In the genomic region with DNA sequence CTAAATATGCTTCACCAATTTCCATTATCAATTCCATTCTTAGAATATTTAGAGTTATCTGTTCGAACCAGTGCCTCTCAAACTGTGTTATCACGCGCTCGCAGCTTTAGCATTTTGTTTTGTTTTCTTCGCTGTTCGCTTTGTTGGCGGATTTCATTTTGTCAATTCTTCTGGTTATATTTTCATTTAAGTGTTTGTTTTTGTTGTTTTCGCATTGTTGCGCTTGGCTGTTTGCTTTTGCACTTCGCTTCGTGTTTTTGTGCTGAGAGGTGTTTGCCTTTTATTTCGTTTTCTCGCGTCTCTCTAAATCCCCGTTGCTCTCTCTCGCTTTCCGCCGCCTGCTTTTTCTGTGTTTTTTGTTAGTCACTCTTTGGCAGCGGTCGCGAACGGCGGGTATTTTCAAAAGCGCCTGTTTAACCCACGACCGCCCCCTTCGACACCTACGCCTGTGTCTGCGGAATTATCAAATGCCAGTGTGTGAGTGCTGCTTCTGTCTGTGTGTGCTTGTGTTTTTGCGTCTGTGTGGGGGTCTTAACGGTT, we compare ENCODE assay signal across 6 fruit fly cellular contexts.
TF ChIP-seq lines count a peak whose summit lies in the region.

No protein-coding gene starts in this region.

- TF ChIP-seq CTCF in whole organism, embryonic (GFP tag; optimal IDR thresholded peaks at IDR 0.05; lab: Kevin White, UChicago): no peak

TF ChIP-seq in whole organism, 6 proteins besides CTCF, POLR2A, EP300 and RAD21:
- TF ChIP-seq pan (optimal IDR thresholded peaks at IDR 0.05; lab: Kevin White, UChicago) (peak; percentile 49), Dll (optimal IDR thresholded peaks at IDR 0.05; lab: Kevin White, UChicago) (no peak)

TF ChIP-seq in whole organism, adult, 20 proteins besides CTCF, POLR2A, EP300 and RAD21 (continues in another document):
- TF ChIP-seq Mnt (GFP tag; optimal IDR thresholded peaks at IDR 0.05; lab: Kevin White, UChicago): peak; percentile 72
- TF ChIP-seq CG5204 (GFP tag; optimal IDR thresholded peaks at IDR 0.05; lab: Kevin White, UChicago): peak; percentile 18
- peak; percentile 76 for TF ChIP-seq kay (GFP tag; lab: Kevin White, UChicago; ENCODE audit: borderline replicate concordance)
- peak in 1 of 2 experiments; percentile 15 for TF ChIP-seq cnc (optimal IDR thresholded peaks at IDR 0.05; lab: Kevin White, UChicago)
- peak; percentile 62 for TF ChIP-seq bab1 (GFP tag; optimal IDR thresholded peaks at IDR 0.05; lab: Kevin White, UChicago)
- TF ChIP-seq CG33017 (tag; optimal IDR thresholded peaks at IDR 0.05; lab: Kevin White, UChicago): peak; percentile 41
- no peak for TF ChIP-seq CG7045 (GFP tag; optimal IDR thresholded peaks at IDR 0.05; lab: Kevin White, UChicago)
- TF ChIP-seq Crg-1 (GFP tag; optimal IDR thresholded peaks at IDR 0.05; lab: Kevin White, UChicago): no peak
- peak; percentile 15 for TF ChIP-seq Hr96 (GFP tag; optimal IDR thresholded peaks at IDR 0.05; lab: Kevin White, UChicago)
- TF ChIP-seq CG14711 (tag; optimal IDR thresholded peaks at IDR 0.05; lab: Kevin White, UChicago): peak; percentile 33
- peak; percentile 35 for TF ChIP-seq CG7101 (tag; optimal IDR thresholded peaks at IDR 0.05; lab: Kevin White, UChicago)
- TF ChIP-seq CG12768 (GFP tag; optimal IDR thresholded peaks at IDR 0.05; lab: Kevin White, UChicago): peak; percentile 59
- peak; percentile 58 for TF ChIP-seq cic (GFP tag; optimal IDR thresholded peaks at IDR 0.05; lab: Kevin White, UChicago)
- TF ChIP-seq ovo (GFP tag; optimal IDR thresholded peaks at IDR 0.05; lab: Kevin White, UChicago): peak; percentile 68
- TF ChIP-seq CG11617 (GFP tag; optimal IDR thresholded peaks at IDR 0.05; lab: Kevin White, UChicago): peak; percentile 26
- TF ChIP-seq pad (GFP tag; optimal IDR thresholded peaks at IDR 0.05; lab: Kevin White, UChicago): peak; percentile 61

TF ChIP-seq in whole organism, embryonic, 481 proteins besides CTCF, POLR2A, EP300 and RAD21 (continues in another document):
- TF ChIP-seq CG4424 (GFP tag; optimal IDR thresholded peaks at IDR 0.05; lab: Kevin White, UChicago) (no peak), seq (GFP tag; IDR thresholded peaks at IDR 0.05; lab: Robert Waterston, UW) (peak; percentile 30; the same call in 1 of the 2 replicates), CG5245 (GFP tag; optimal IDR thresholded peaks at IDR 0.05; lab: Kevin White, UChicago) (peak; percentile 14), YL-1 (GFP tag; optimal IDR thresholded peaks at IDR 0.05; lab: Kevin White, UChicago) (no peak), Sox102F (GFP tag; optimal IDR thresholded peaks at IDR 0.05; lab: Kevin White, UChicago) (no peak), insv (GFP tag; optimal IDR thresholded peaks at IDR 0.05; lab: Kevin White, UChicago) (no peak), pzg (GFP tag; optimal IDR thresholded peaks at IDR 0.05; lab: Kevin White, UChicago) (no peak), Usf (GFP tag; optimal IDR thresholded peaks at IDR 0.05; lab: Kevin White, UChicago) (no peak), scrt (GFP tag; optimal IDR thresholded peaks at IDR 0.05; lab: Kevin White, UChicago) (peak; percentile 72), Max (GFP tag; optimal IDR thresholded peaks at IDR 0.05; lab: Kevin White, UChicago) (no peak), CG4404 (GFP tag; IDR thresholded peaks at IDR 0.05; lab: Robert Waterston, UW) (no peak), emc (GFP tag; optimal IDR thresholded peaks at IDR 0.05; lab: Kevin White, UChicago) (no peak), Nf-YA (GFP tag; IDR thresholded peaks at IDR 0.05; lab: Robert Waterston, UW) (0 out of 2 replicates have a peak, but pooled peaks have one; percentile 10), CG13424 (tag; optimal IDR thresholded peaks at IDR 0.05; lab: Kevin White, UChicago) (no peak), Dip3 (GFP tag; optimal IDR thresholded peaks at IDR 0.05; lab: Kevin White, UChicago) (peak; percentile 11), dmrt11E (tag; optimal IDR thresholded peaks at IDR 0.05; lab: Kevin White, UChicago) (no peak), CG8388 (GFP tag; optimal IDR thresholded peaks at IDR 0.05; lab: Kevin White, UChicago) (no peak)

TF ChIP-seq in whole organism, prepupa, 60 proteins besides CTCF, POLR2A, EP300 and RAD21 (continues in another document):
- TF ChIP-seq Ets96B (tag; optimal IDR thresholded peaks at IDR 0.05; lab: Kevin White, UChicago) (peak; percentile 31), Met (GFP tag; optimal IDR thresholded peaks at IDR 0.05; lab: Kevin White, UChicago) (peak; percentile 72), Hr39 (GFP tag; optimal IDR thresholded peaks at IDR 0.05; lab: Kevin White, UChicago) (peak; percentile 41), Sox102F (GFP tag; optimal IDR thresholded peaks at IDR 0.05; lab: Kevin White, UChicago) (peak; percentile 86), esn (GFP tag; optimal IDR thresholded peaks at IDR 0.05; lab: Kevin White, UChicago) (peak; percentile 61), Smox (GFP tag; optimal IDR thresholded peaks at IDR 0.05; lab: Kevin White, UChicago) (peak; percentile 29), CG31627 (GFP tag; optimal IDR thresholded peaks at IDR 0.05; lab: Kevin White, UChicago) (no peak), eg (GFP tag; IDR thresholded peaks at IDR 0.05; lab: Robert Waterston, UW) (peak; percentile 77), CG9139 (GFP tag; optimal IDR thresholded peaks at IDR 0.05; lab: Kevin White, UChicago) (peak; percentile 7), CG6276 (GFP tag; optimal IDR thresholded peaks at IDR 0.05; lab: Kevin White, UChicago) (peak; percentile 62), Sox15 (GFP tag; optimal IDR thresholded peaks at IDR 0.05; lab: Kevin White, UChicago) (no peak), topi (GFP tag; optimal IDR thresholded peaks at IDR 0.05; lab: Kevin White, UChicago) (peak; percentile 6), spab (GFP tag; optimal IDR thresholded peaks at IDR 0.05; lab: Kevin White, UChicago) (no peak), Eip78C (GFP tag; lab: Kevin White, UChicago) (peak; percentile 83), fd59A (GFP tag; optimal IDR thresholded peaks at IDR 0.05; lab: Kevin White, UChicago) (peak; percentile 16), CG6808 (GFP tag; optimal IDR thresholded peaks at IDR 0.05; lab: Kevin White, UChicago) (peak; percentile 36), acj6 (GFP tag; optimal IDR thresholded peaks at IDR 0.05; lab: Kevin White, UChicago) (peak; percentile 22), CG10669 (GFP tag; optimal IDR thresholded peaks at IDR 0.05; lab: Kevin White, UChicago) (peak; percentile 52)

TF ChIP-seq in whole organism, pupa, 21 proteins besides CTCF, POLR2A, EP300 and RAD21 (continues in another document):
- TF ChIP-seq rn (GFP tag; IDR thresholded peaks at IDR 0.05; lab: Robert Waterston, UW) (peak; percentile 6; the same call in 1 of the 2 replicates), CG32121 (GFP tag; IDR thresholded peaks at IDR 0.05; lab: Robert Waterston, UW) (peak; percentile 64; the same call in 1 of the 2 replicates), CG10348 (GFP tag; IDR thresholded peaks at IDR 0.05; lab: Robert Waterston, UW) (no peak), fd96Ca (GFP tag; IDR thresholded peaks at IDR 0.05; lab: Robert Waterston, UW) (peak; percentile 74), CG4496 (GFP tag; IDR thresholded peaks at IDR 0.05; lab: Robert Waterston, UW) (peak; percentile 81), EcR (GFP tag; optimal IDR thresholded peaks at IDR 0.05; lab: Kevin White, UChicago) (peak; percentile 57), CG17806 (tag; optimal IDR thresholded peaks at IDR 0.05; lab: Kevin White, UChicago) (peak; percentile 23), CG8301 (tag; optimal IDR thresholded peaks at IDR 0.05; lab: Kevin White, UChicago) (peak; percentile 16), CG12605 (GFP tag; IDR thresholded peaks at IDR 0.05; lab: Robert Waterston, UW) (peak; percentile 92), CG13204 (GFP tag; optimal IDR thresholded peaks at IDR 0.05; lab: Kevin White, UChicago) (peak; percentile 91), CG15710 (tag; optimal IDR thresholded peaks at IDR 0.05; lab: Kevin White, UChicago) (peak; percentile 65), CG14655 (GFP tag; optimal IDR thresholded peaks at IDR 0.05; lab: Kevin White, UChicago) (peak; percentile 27), Pif1B (GFP tag; optimal IDR thresholded peaks at IDR 0.05; lab: Kevin White, UChicago) (peak; percentile 42), CG34367 (tag; optimal IDR thresholded peaks at IDR 0.05; lab: Kevin White, UChicago) (peak; percentile 65), CG8159 (tag; optimal IDR thresholded peaks at IDR 0.05; lab: Kevin White, UChicago) (peak; percentile 31), D1 (tag; optimal IDR thresholded peaks at IDR 0.05; lab: Kevin White, UChicago) (peak; percentile 4), CG9948 (tag; optimal IDR thresholded peaks at IDR 0.05; lab: Kevin White, UChicago) (peak; percentile 9), Snoo (tag; optimal IDR thresholded peaks at IDR 0.05; lab: Kevin White, UChicago) (peak; percentile 27)

TF ChIP-seq in whole organism, wandering third instar larva, 38 proteins besides CTCF, POLR2A, EP300 and RAD21 (continues in another document):
- TF ChIP-seq OdsH (GFP tag; optimal IDR thresholded peaks at IDR 0.05; lab: Kevin White, UChicago) (peak; percentile 55), foxo (GFP tag; optimal IDR thresholded peaks at IDR 0.05; lab: Kevin White, UChicago) (peak; percentile 59 to 79), Rel (GFP tag; optimal IDR thresholded peaks at IDR 0.05; lab: Kevin White, UChicago) (peak; percentile 81), Rel (tag; optimal IDR thresholded peaks at IDR 0.05; lab: Kevin White, UChicago) (peak; percentile 82), Myc (optimal IDR thresholded peaks at IDR 0.05; lab: Kevin White, UChicago) (peak; percentile 20), Mio (GFP tag; optimal IDR thresholded peaks at IDR 0.05; lab: Kevin White, UChicago) (peak; percentile 42), Hr78 (GFP tag; optimal IDR thresholded peaks at IDR 0.05; lab: Kevin White, UChicago) (no peak), h (GFP tag; optimal IDR thresholded peaks at IDR 0.05; lab: Kevin White, UChicago) (peak; percentile 81), CG32264 (GFP tag; optimal IDR thresholded peaks at IDR 0.05; lab: Kevin White, UChicago) (no peak), HLH106 (tag; optimal IDR thresholded peaks at IDR 0.05; lab: Kevin White, UChicago) (peak; percentile 30), dl (GFP tag; optimal IDR thresholded peaks at IDR 0.05; lab: Kevin White, UChicago; ENCODE audit: insufficient read depth in 1 of 2, partially characterized antibody in 2 of 2) (peak; percentile 44 to 69), rgr (GFP tag; optimal IDR thresholded peaks at IDR 0.05; lab: Kevin White, UChicago) (peak; percentile 75), lola (GFP tag; optimal IDR thresholded peaks at IDR 0.05; lab: Kevin White, UChicago) (no peak), CG9705 (GFP tag; optimal IDR thresholded peaks at IDR 0.05; lab: Kevin White, UChicago) (no peak), Hr83 (GFP tag; optimal IDR thresholded peaks at IDR 0.05; lab: Kevin White, UChicago; ENCODE audit: poor library complexity, severe bottlenecking) (peak; percentile 82), psq (GFP tag; optimal IDR thresholded peaks at IDR 0.05; lab: Kevin White, UChicago) (peak; percentile 96), woc (GFP tag; optimal IDR thresholded peaks at IDR 0.05; lab: Kevin White, UChicago) (peak; percentile 51), jim (GFP tag; optimal IDR thresholded peaks at IDR 0.05; lab: Kevin White, UChicago) (peak; percentile 44), brk (GFP tag; optimal IDR thresholded peaks at IDR 0.05; lab: Kevin White, UChicago) (peak; percentile 22), Jra (GFP tag; optimal IDR thresholded peaks at IDR 0.05; lab: Kevin White, UChicago) (peak; percentile 87)
